Fruit fly (Drosophila melanogaster) whole organism, prepupa: ENCODE measurements around the gene CG15506.

Experiments used
- Blimp-1 ChIP-seq: fragments of 200-800 bp; sonication (Bioruptor generic); optimal IDR thresholded peaks from 3 replicates; lab custom pipeline; 2017; ENCODE audit warnings: missing biosample characterization, missing genetic modification characterization, mild to moderate bottlenecking, moderate library complexity, missing genetic modification reagents
- CG11294 ChIP-seq: fragments of 200-800 bp; sonication (Bioruptor generic); IDR thresholded peaks from 2 replicates; pipeline ENCODE4 v1.3.6; 2022; ENCODE audit warnings: missing biosample characterization, missing genetic modification characterization
- CG11762 ChIP-seq: fragments of 200-800 bp; sonication (Bioruptor generic); optimal IDR thresholded peaks from 3 replicates; lab custom pipeline; 2016; ENCODE audit warnings: missing biosample characterization, missing genetic modification characterization; ENCODE audit not compliant: insufficient read depth
- CG11902 ChIP-seq: fragments of 200-800 bp; sonication (Bioruptor generic); optimal IDR thresholded peaks from 3 replicates; lab custom pipeline; 2016; ENCODE audit warnings: missing biosample characterization, missing genetic modification characterization
- CG15336 ChIP-seq: fragments of 200-800 bp; sonication (Bioruptor generic); IDR thresholded peaks from 2 replicates; pipeline ENCODE4 v1.3.6; 2022; ENCODE audit warnings: missing biosample characterization, missing genetic modification characterization
- CG1621 ChIP-seq: fragments of 200-800 bp; sonication (Bioruptor generic); optimal IDR thresholded peaks from 3 replicates; lab custom pipeline; 2018; ENCODE audit warnings: missing biosample characterization, mild to moderate bottlenecking, missing genetic modification characterization
- CG16779 ChIP-seq: fragments of 200-800 bp; sonication (Bioruptor generic); optimal IDR thresholded peaks from 3 replicates; lab custom pipeline; 2017; ENCODE audit warnings: missing biosample characterization, mild to moderate bottlenecking, missing genetic modification characterization
- CG31627 ChIP-seq: fragments of 200-800 bp; sonication (Bioruptor generic); optimal IDR thresholded peaks from 3 replicates; lab custom pipeline; 2016; ENCODE audit warnings: missing biosample characterization, missing genetic modification characterization
- CG32006 ChIP-seq: fragments of 200-800 bp; sonication (Bioruptor generic); optimal IDR thresholded peaks from 3 replicates; lab custom pipeline; 2017; ENCODE audit warnings: missing biosample characterization, mild to moderate bottlenecking, missing genetic modification characterization
- CG3919 ChIP-seq: fragments of 200-800 bp; sonication (Bioruptor generic); optimal IDR thresholded peaks from 3 replicates; lab custom pipeline; 2016; ENCODE audit warnings: missing biosample characterization, missing genetic modification characterization
- CG4318 ChIP-seq: fragments of 200-800 bp; sonication (Bioruptor generic); optimal IDR thresholded peaks from 3 replicates; lab custom pipeline; 2017; ENCODE audit warnings: missing biosample characterization, mild to moderate bottlenecking, missing genetic modification characterization
- CG6163 ChIP-seq: fragments of 200-800 bp; sonication (Bioruptor generic); IDR thresholded peaks from 3 replicates; pipeline ENCODE4 v1.3.6; 2022; ENCODE audit warnings: missing biosample characterization, missing genetic modification characterization
- CG6276 ChIP-seq: fragments of 200-800 bp; sonication (Bioruptor generic); optimal IDR thresholded peaks from 2 replicates; lab custom pipeline; 2017; ENCODE audit warnings: missing biosample characterization, mild to moderate bottlenecking, missing genetic modification characterization
- CG6792 ChIP-seq: fragments of 200-800 bp; sonication (Bioruptor generic); optimal IDR thresholded peaks from 3 replicates; lab custom pipeline; 2016; ENCODE audit warnings: missing biosample characterization, missing genetic modification characterization
- CG6808 ChIP-seq: fragments of 200-800 bp; sonication (Bioruptor generic); optimal IDR thresholded peaks from 3 replicates; lab custom pipeline; 2017; ENCODE audit warnings: missing biosample characterization, missing genetic modification characterization, mild to moderate bottlenecking, moderate library complexity, missing genetic modification reagents
- CG6854 ChIP-seq: fragments of 200-800 bp; sonication (Bioruptor generic); optimal IDR thresholded peaks from 2 replicates; lab custom pipeline; 2017; ENCODE audit warnings: missing biosample characterization, mild to moderate bottlenecking, missing genetic modification characterization
- CG7368 ChIP-seq: fragments of 200-800 bp; sonication (Bioruptor generic); optimal IDR thresholded peaks from 3 replicates; lab custom pipeline; 2016; ENCODE audit warnings: missing biosample characterization, missing genetic modification characterization
- CG8632 ChIP-seq: fragments of 200-800 bp; sonication (Bioruptor generic); optimal IDR thresholded peaks from 3 replicates; lab custom pipeline; 2016; ENCODE audit warnings: missing biosample characterization, missing genetic modification characterization
- CG9139 ChIP-seq: fragments of 200-800 bp; sonication (Bioruptor generic); optimal IDR thresholded peaks from 3 replicates; lab custom pipeline; 2017; ENCODE audit warnings: missing biosample characterization, mild to moderate bottlenecking, missing genetic modification characterization
- Eip78C ChIP-seq: fragments of 200-800 bp; sonication (Bioruptor generic); peaks from one replicate; lab custom pipeline; 2016; ENCODE audit warnings: missing biosample characterization, missing genetic modification characterization
- Eip93F ChIP-seq: fragments of 200-800 bp; sonication (Bioruptor generic); optimal IDR thresholded peaks from 2 replicates; lab custom pipeline; 2016; ENCODE audit warnings: missing biosample characterization, mild to moderate bottlenecking, missing genetic modification characterization
- Ets21C ChIP-seq: fragments of 200-800 bp; sonication (Bioruptor generic); optimal IDR thresholded peaks from 3 replicates; lab custom pipeline; 2016; ENCODE audit warnings: missing biosample characterization, missing genetic modification characterization
- Ets96B ChIP-seq: fragments of 200-800 bp; optimal IDR thresholded peaks from 2 replicates; lab custom pipeline; 2019; ENCODE audit warnings: missing biosample characterization, mild to moderate bottlenecking, missing genetic modification characterization, moderate library complexity
- Gug ChIP-seq: fragments of 200-800 bp; sonication (Bioruptor generic); IDR thresholded peaks from 2 replicates; pipeline ENCODE4 v1.3.6; 2022; ENCODE audit warnings: missing biosample characterization, missing genetic modification characterization
- Hr38 ChIP-seq: sonication (Bioruptor generic); optimal IDR thresholded peaks from 2 replicates; lab custom pipeline; 2016; ENCODE audit warnings: missing biosample characterization, missing genetic modification characterization
- Hr39 ChIP-seq: fragments of 200-800 bp; sonication (Bioruptor generic); optimal IDR thresholded peaks from 2 replicates; lab custom pipeline; 2016; ENCODE audit warnings: missing biosample characterization, missing genetic modification characterization
- Hr4 ChIP-seq: fragments of 200-800 bp; sonication (Bioruptor generic); optimal IDR thresholded peaks from 3 replicates; lab custom pipeline; 2016; ENCODE audit warnings: missing biosample characterization, missing genetic modification characterization
- Lpt ChIP-seq: fragments of 200-800 bp; sonication (Bioruptor generic); optimal IDR thresholded peaks from 3 replicates; lab custom pipeline; 2016; ENCODE audit warnings: missing biosample characterization, missing genetic modification characterization
- Met ChIP-seq: fragments of 200-800 bp; sonication (Bioruptor generic); optimal IDR thresholded peaks from 3 replicates; lab custom pipeline; 2016; ENCODE audit warnings: missing biosample characterization, missing genetic modification characterization
- OdsH ChIP-seq: fragments of 200-800 bp; sonication (Bioruptor generic); optimal IDR thresholded peaks from 3 replicates; lab custom pipeline; 2016; ENCODE audit warnings: missing biosample characterization, missing genetic modification characterization
- Smox ChIP-seq: fragments of 200-800 bp; sonication (Bioruptor generic); optimal IDR thresholded peaks from 3 replicates; lab custom pipeline; 2016; ENCODE audit warnings: missing biosample characterization, missing genetic modification characterization
- Sox102F ChIP-seq: fragments of 200-800 bp; sonication (Bioruptor generic); optimal IDR thresholded peaks from 2 replicates; lab custom pipeline; 2016; ENCODE audit warnings: missing biosample characterization, mild to moderate bottlenecking, missing genetic modification characterization
- Sox14 ChIP-seq: fragments of 200-800 bp; sonication (Bioruptor generic); optimal IDR thresholded peaks from 3 replicates; lab custom pipeline; 2016; ENCODE audit warnings: missing biosample characterization, missing genetic modification characterization
- Sox15 ChIP-seq: fragments of 200-800 bp; sonication (Bioruptor generic); optimal IDR thresholded peaks from 3 replicates; lab custom pipeline; 2016; ENCODE audit warnings: missing biosample characterization, missing genetic modification characterization
- achi ChIP-seq: fragments of 200-800 bp; sonication (Bioruptor generic); optimal IDR thresholded peaks from 3 replicates; lab custom pipeline; 2016; ENCODE audit warnings: missing biosample characterization, missing genetic modification characterization
- cyc ChIP-seq: fragments of 200-800 bp; sonication (Bioruptor generic); optimal IDR thresholded peaks from 3 replicates; lab custom pipeline; 2016; ENCODE audit warnings: missing biosample characterization, missing genetic modification characterization
- dac ChIP-seq: fragments of 200-800 bp; sonication (Bioruptor generic); optimal IDR thresholded peaks from 2 replicates; lab custom pipeline; 2017; ENCODE audit warnings: missing biosample characterization, mild to moderate bottlenecking, missing genetic modification characterization
- dsx ChIP-seq: fragments of 200-800 bp; optimal IDR thresholded peaks from 3 replicates; lab custom pipeline; 2019; ENCODE audit warnings: missing biosample characterization, mild to moderate bottlenecking, missing genetic modification characterization, moderate library complexity; ENCODE audit not compliant: poor library complexity, severe bottlenecking
- eg ChIP-seq: fragments of 200-800 bp; sonication (Bioruptor generic); IDR thresholded peaks from 3 replicates; pipeline ENCODE4 v1.3.6; 2022; ENCODE audit warnings: missing biosample characterization, missing genetic modification characterization
- esn ChIP-seq: fragments of 200-800 bp; sonication (Bioruptor generic); optimal IDR thresholded peaks from 2 replicates; lab custom pipeline; 2016; ENCODE audit warnings: missing biosample characterization, mild to moderate bottlenecking, missing genetic modification characterization, moderate library complexity
- fd59A ChIP-seq: fragments of 200-800 bp; sonication (Bioruptor generic); optimal IDR thresholded peaks from 2 replicates; lab custom pipeline; 2017; ENCODE audit warnings: missing biosample characterization, mild to moderate bottlenecking, missing genetic modification characterization, missing genetic modification reagents
- fkh ChIP-seq: fragments of 200-800 bp; sonication (Bioruptor generic); optimal IDR thresholded peaks from 3 replicates; lab custom pipeline; 2017; ENCODE audit warnings: missing biosample characterization, mild to moderate bottlenecking, missing genetic modification characterization, moderate library complexity
- lz ChIP-seq: fragments of 200-800 bp; sonication (Bioruptor generic); optimal IDR thresholded peaks from 3 replicates; lab custom pipeline; 2016; ENCODE audit warnings: missing biosample characterization, missing genetic modification characterization
- net ChIP-seq: fragments of 200-800 bp; sonication (Bioruptor generic); optimal IDR thresholded peaks from 3 replicates; lab custom pipeline; 2016; ENCODE audit warnings: missing biosample characterization, missing genetic modification characterization
- pdm3 ChIP-seq: fragments of 200-800 bp; sonication (Bioruptor generic); optimal IDR thresholded peaks from 3 replicates; lab custom pipeline; 2016; ENCODE audit warnings: missing biosample characterization, missing genetic modification characterization
- salr ChIP-seq, 2 experiments: fragments of 200-800 bp; sonication (Bioruptor generic); optimal IDR thresholded peaks; 3 replicates each; lab custom pipeline; 2016 to 2018; ENCODE audit warnings: missing biosample characterization in 2 of 2, missing genetic modification characterization in 2 of 2, mild to moderate bottlenecking in 1 of 2
- spab ChIP-seq: fragments of 200-800 bp; sonication (Bioruptor generic); optimal IDR thresholded peaks from 2 replicates; lab custom pipeline; 2017; ENCODE audit warnings: missing biosample characterization, mild to moderate bottlenecking, missing genetic modification characterization, missing genetic modification reagents
- ss ChIP-seq, 2 experiments: fragments of 200-800 bp; sonication (Bioruptor generic); optimal IDR thresholded peaks; 2 replicates in 1 of 2; 3 replicates in 1 of 2; lab custom pipeline; 2017 to 2018; ENCODE audit warnings: mild to moderate bottlenecking in 2 of 2, missing biosample characterization in 2 of 2, missing genetic modification characterization in 2 of 2, moderate library complexity in 1 of 2
- svp ChIP-seq: fragments of 200-800 bp; sonication (Bioruptor generic); peaks from one replicate; lab custom pipeline; 2016; ENCODE audit warnings: missing biosample characterization, missing genetic modification characterization
- topi ChIP-seq: fragments of 200-800 bp; sonication (Bioruptor generic); optimal IDR thresholded peaks from 3 replicates; lab custom pipeline; 2016; ENCODE audit warnings: missing biosample characterization, missing genetic modification characterization
- vri ChIP-seq: fragments of 200-800 bp; sonication (Bioruptor generic); optimal IDR thresholded peaks from 3 replicates; lab custom pipeline; 2016; ENCODE audit warnings: missing biosample characterization, mild to moderate bottlenecking, missing genetic modification characterization

Gene CG15506

dm6 chr3R:29716782-29717317 is 1.6 kb upstream of the CG15506 start, which contains the start of gene Obp99b:
Gene Obp99b, minus strand, starts transcription at chr3R:29716896.
- TF ChIP-seq Smox (GFP tag; lab: Kevin White, UChicago) (peak; percentile 39), Gug (GFP tag; lab: Robert Waterston, UW) (peak; percentile 41; the same call in 1 of the 2 replicates), CG11762 (GFP tag; lab: Kevin White, UChicago) (peak; percentile 37), CG6808 (GFP tag; lab: Kevin White, UChicago) (peak; percentile 68), Lpt (GFP tag; lab: Kevin White, UChicago) (peak; percentile 41), CG9139 (GFP tag; lab: Kevin White, UChicago) (peak; percentile 48), CG15336 (GFP tag; lab: Robert Waterston, UW) (peak; percentile 50), CG6854 (GFP tag; lab: Kevin White, UChicago) (no peak), CG32006 (peak; percentile 60), eg (peak; percentile 76), CG4318 (GFP tag; lab: Kevin White, UChicago) (peak; percentile 5), Eip78C (GFP tag; lab: Kevin White, UChicago) (peak; percentile 91), Hr4 (GFP tag; lab: Kevin White, UChicago) (peak; percentile 74), fd59A (GFP tag; lab: Kevin White, UChicago) (peak; percentile 68), CG6276 (GFP tag; lab: Kevin White, UChicago) (peak; percentile 48), CG6792 (GFP tag; lab: Kevin White, UChicago) (peak; percentile 44), Hr38 (GFP tag; lab: Kevin White, UChicago) (no peak), CG16779 (peak; percentile 46), vri (GFP tag; lab: Kevin White, UChicago) (peak; percentile 53), esn (GFP tag; lab: Kevin White, UChicago) (peak; percentile 69), Ets96B (tag; lab: Kevin White, UChicago) (peak; percentile 50), fkh (GFP tag; lab: Kevin White, UChicago) (peak; percentile 43), OdsH (GFP tag; lab: Kevin White, UChicago) (peak; percentile 79), cyc (peak; percentile 61), CG11902 (GFP tag; lab: Kevin White, UChicago) (peak; percentile 7), Met (GFP tag; lab: Kevin White, UChicago) (peak; percentile 77), CG7368 (GFP tag; lab: Kevin White, UChicago) (peak; percentile 78), achi (GFP tag; lab: Kevin White, UChicago) (peak; percentile 67), dsx (GFP tag; lab: Kevin White, UChicago) (peak; percentile 34), Sox14 (GFP tag; lab: Kevin White, UChicago) (peak; percentile 72), dac (GFP tag; lab: Kevin White, UChicago) (peak; percentile 86), pdm3 (GFP tag; lab: Kevin White, UChicago) (peak; percentile 79), Sox15 (GFP tag; lab: Kevin White, UChicago) (no peak), CG8632 (peak; percentile 39), svp (GFP tag; lab: Kevin White, UChicago) (peak; percentile 100), Blimp-1 (GFP tag; lab: Kevin White, UChicago) (no peak), topi (GFP tag; lab: Kevin White, UChicago) (peak; percentile 66), Ets21C (GFP tag; lab: Kevin White, UChicago) (no peak), CG11294 (GFP tag; lab: Robert Waterston, UW) (peak; percentile 48; the same call in 1 of the 2 replicates), salr (GFP tag; optimal IDR thresholded peaks at IDR 0.05; lab: Kevin White, UChicago) (peak in 1 of 2 experiments; percentile 74), ss (GFP tag; optimal IDR thresholded peaks at IDR 0.05; lab: Kevin White, UChicago) (peak; percentile 51 to 80), CG6163 (GFP tag; lab: Robert Waterston, UW) (peak; percentile 80), lz (peak; percentile 63), spab (GFP tag; lab: Kevin White, UChicago) (peak; percentile 53), Sox102F (peak; percentile 41), CG1621 (peak; percentile 68), CG31627 (GFP tag; lab: Kevin White, UChicago) (peak; percentile 58), Eip93F (GFP tag; lab: Kevin White, UChicago) (no peak), Hr39 (GFP tag; lab: Kevin White, UChicago) (peak; percentile 53), CG3919 (GFP tag; lab: Kevin White, UChicago) (peak; percentile 91), net (peak; percentile 80)
